Fruit fly (Drosophila melanogaster) whole organism, embryonic: ENCODE data around the gene ImpE1.

ENCODE experiments used
- Adf1 ChIP-seq: fragments of 200-800 bp; sonication (Bioruptor generic); IDR thresholded peaks from 2 replicates; pipeline ENCODE4 v1.3.6; 2022; ENCODE audit warnings: missing biosample characterization, missing genetic modification characterization
- CG10366 ChIP-seq: fragments of 200-800 bp; sonication (Bioruptor generic); IDR thresholded peaks from 2 replicates; pipeline ENCODE4 v1.3.6; 2022; ENCODE audit warnings: missing biosample characterization, missing genetic modification characterization
- CG10462 ChIP-seq: fragments of 200-800 bp; sonication (Bioruptor generic); optimal IDR thresholded peaks from 2 replicates; lab custom pipeline; 2016; ENCODE audit warnings: missing biosample characterization, missing genetic modification characterization
- CG10654 ChIP-seq: fragments of 200-800 bp; sonication (Bioruptor generic); optimal IDR thresholded peaks from 2 replicates; lab custom pipeline; 2016; ENCODE audit warnings: missing biosample characterization, missing genetic modification characterization
- CG11456 ChIP-seq: fragments of 200-800 bp; sonication (Bioruptor generic); IDR thresholded peaks from 3 replicates; pipeline ENCODE4 v1.3.6; 2022; ENCODE audit warnings: missing biosample characterization, missing genetic modification characterization
- CG11504 ChIP-seq: fragments of 200-800 bp; sonication (Bioruptor generic); optimal IDR thresholded peaks from 3 replicates; lab custom pipeline; 2019; ENCODE audit warnings: missing biosample characterization, mild to moderate bottlenecking, missing genetic modification characterization, moderate library complexity
- CG14965 ChIP-seq: fragments of 200-800 bp; sonication (Bioruptor generic); optimal IDR thresholded peaks from 2 replicates; lab custom pipeline; 2016; ENCODE audit warnings: missing biosample characterization, missing genetic modification characterization, borderline replicate concordance
- CG15269 ChIP-seq: fragments of 200-800 bp; sonication (Bioruptor generic); optimal IDR thresholded peaks from 2 replicates; lab custom pipeline; 2018; ENCODE audit warnings: missing biosample characterization, mild to moderate bottlenecking, missing genetic modification characterization, moderate library complexity
- CG30020 ChIP-seq: fragments of 200-800 bp; optimal IDR thresholded peaks from 2 replicates; lab custom pipeline; 2019; ENCODE audit warnings: missing biosample characterization, mild to moderate bottlenecking, missing genetic modification characterization, moderate library complexity
- CG4617 ChIP-seq: fragments of 200-800 bp; sonication (Bioruptor generic); optimal IDR thresholded peaks from 3 replicates; lab custom pipeline; 2016; ENCODE audit warnings: missing biosample characterization, missing genetic modification characterization, borderline replicate concordance
- CG6175 ChIP-seq: fragments of 200-800 bp; sonication (Bioruptor generic); IDR thresholded peaks from 3 replicates; pipeline ENCODE4 v1.3.6; 2022; ENCODE audit warnings: missing biosample characterization, missing genetic modification characterization
- CG7271 ChIP-seq: fragments of 200-800 bp; sonication (Bioruptor generic); optimal IDR thresholded peaks from 2 replicates; lab custom pipeline; 2018; ENCODE audit warnings: missing biosample characterization, mild to moderate bottlenecking, missing genetic modification characterization, moderate library complexity
- CG8281 ChIP-seq: fragments of 200-800 bp; sonication (Bioruptor generic); optimal IDR thresholded peaks from 2 replicates; lab custom pipeline; 2018; ENCODE audit warnings: missing biosample characterization, mild to moderate bottlenecking, missing genetic modification characterization, moderate library complexity
- CG8478 ChIP-seq: fragments of >200 bp; optimal IDR thresholded peaks from 2 replicates; lab custom pipeline; 2018
- CG9932 ChIP-seq: fragments of 200-800 bp; sonication (Bioruptor generic); IDR thresholded peaks from 2 replicates; pipeline ENCODE4 v1.3.6; 2022; ENCODE audit warnings: missing biosample characterization, missing genetic modification characterization
- CTCF ChIP-seq: fragments of 200-800 bp; sonication (Bioruptor generic); optimal IDR thresholded peaks from 2 replicates; lab custom pipeline; 2017; ENCODE audit warnings: missing biosample characterization, mild to moderate bottlenecking, missing genetic modification characterization, moderate library complexity
- Deaf1 ChIP-seq: fragments of 200-800 bp; optimal IDR thresholded peaks from 3 replicates; lab custom pipeline; 2019; ENCODE audit warnings: missing biosample characterization, mild to moderate bottlenecking, missing genetic modification characterization, moderate library complexity
- Dfd ChIP-seq, 2 experiments: fragments of >200 bp; optimal IDR thresholded peaks; 2 replicates each; lab custom pipeline; 2017; ENCODE audit warnings: missing biosample characterization in 2 of 2, missing genetic modification characterization in 2 of 2
- Ets65A ChIP-seq: fragments of 200-800 bp; sonication (Bioruptor generic); peaks from one replicate; lab custom pipeline; 2016; ENCODE audit warnings: missing biosample characterization, missing genetic modification characterization
- Gug ChIP-seq: fragments of 200-800 bp; sonication (Bioruptor generic); IDR thresholded peaks from 4 replicates; pipeline ENCODE4 v1.3.6; 2022; ENCODE audit warnings: missing biosample characterization, missing genetic modification characterization
- Med ChIP-seq: fragments of 200-800 bp; sonication (Bioruptor generic); peaks from one replicate; lab custom pipeline; 2016; ENCODE audit warnings: missing biosample characterization, missing genetic modification characterization, mild to moderate bottlenecking, inconsistent platforms, moderate library complexity
- Sox102F ChIP-seq: fragments of 200-800 bp; sonication (Bioruptor generic); optimal IDR thresholded peaks from 2 replicates; lab custom pipeline; 2018; ENCODE audit warnings: missing biosample characterization, mild to moderate bottlenecking, missing genetic modification characterization, moderate library complexity
- bab2 ChIP-seq: fragments of 200-800 bp; sonication (Bioruptor generic); optimal IDR thresholded peaks from 2 replicates; lab custom pipeline; 2016; ENCODE audit warnings: missing biosample characterization, missing genetic modification characterization
- bbx ChIP-seq: fragments of 200-800 bp; sonication (Bioruptor generic); IDR thresholded peaks from 2 replicates; pipeline ENCODE4 v1.3.6; 2022; ENCODE audit warnings: missing biosample characterization, missing genetic modification characterization; ENCODE audit not compliant: partially characterized antibody
- chinmo ChIP-seq: fragments of 200-800 bp; sonication (Bioruptor generic); IDR thresholded peaks from 4 replicates; pipeline ENCODE4 v1.3.6; 2022; ENCODE audit warnings: missing biosample characterization, missing genetic modification characterization; ENCODE audit not compliant: partially characterized antibody
- da ChIP-seq: fragments of 200-800 bp; sonication (Bioruptor generic); optimal IDR thresholded peaks from 2 replicates; lab custom pipeline; 2016; ENCODE audit warnings: missing biosample characterization, missing genetic modification characterization
- dan ChIP-seq: fragments of 200-800 bp; sonication (Bioruptor generic); IDR thresholded peaks from 2 replicates; pipeline ENCODE4 v1.3.6; 2022; ENCODE audit warnings: missing biosample characterization, missing genetic modification characterization
- dati ChIP-seq: fragments of 200-800 bp; sonication (Bioruptor generic); IDR thresholded peaks from 2 replicates; pipeline ENCODE4 v1.3.6; 2022; ENCODE audit warnings: missing biosample characterization, missing genetic modification characterization
- dimm ChIP-seq: fragments of 200-800 bp; sonication (Bioruptor generic); IDR thresholded peaks from 2 replicates; pipeline ENCODE4 v1.3.6; 2022; ENCODE audit warnings: missing biosample characterization, missing genetic modification characterization
- dpn ChIP-seq, 2 experiments: fragments of 200-800 bp; sonication (Bioruptor generic); optimal IDR thresholded peaks; 3 replicates each; lab custom pipeline; 2016; ENCODE audit warnings: missing biosample characterization in 2 of 2, missing genetic modification characterization in 2 of 2
- dysf ChIP-seq: fragments of 200-800 bp; sonication (Bioruptor generic); IDR thresholded peaks from 3 replicates; pipeline ENCODE4 v1.3.6; 2022; ENCODE audit warnings: missing biosample characterization, missing genetic modification characterization
- klu ChIP-seq: fragments of 200-800 bp; sonication (Bioruptor generic); IDR thresholded peaks from 2 replicates; pipeline ENCODE4 v1.3.6; 2022; ENCODE audit warnings: missing biosample characterization, missing genetic modification characterization
- nau ChIP-seq: fragments of 200-800 bp; sonication (Bioruptor generic); optimal IDR thresholded peaks from 3 replicates; lab custom pipeline; 2017; ENCODE audit warnings: missing biosample characterization, mild to moderate bottlenecking, missing genetic modification characterization, missing genetic modification reagents
- nerfin-1 ChIP-seq: fragments of 200-800 bp; sonication (Bioruptor generic); optimal IDR thresholded peaks from 3 replicates; lab custom pipeline; 2019; ENCODE audit warnings: missing biosample characterization, mild to moderate bottlenecking, missing genetic modification characterization, moderate library complexity
- nom ChIP-seq: fragments of 200-800 bp; sonication (Bioruptor generic); optimal IDR thresholded peaks from 2 replicates; lab custom pipeline; 2017; ENCODE audit warnings: missing biosample characterization, missing genetic modification characterization, mild to moderate bottlenecking, moderate library complexity, missing genetic modification reagents
- rib ChIP-seq: fragments of 200-800 bp; sonication (Bioruptor generic); IDR thresholded peaks from 2 replicates; pipeline ENCODE4 v1.3.6; 2022; ENCODE audit warnings: missing biosample characterization, missing genetic modification characterization
- sens ChIP-seq: fragments of 200-800 bp; sonication (Bioruptor generic); peaks from one replicate; lab custom pipeline; 2016; ENCODE audit warnings: missing biosample characterization, missing genetic modification characterization
- sqz ChIP-seq: fragments of 200-800 bp; sonication (Bioruptor generic); optimal IDR thresholded peaks from 3 replicates; lab custom pipeline; 2018; ENCODE audit warnings: missing biosample characterization, mild to moderate bottlenecking, missing genetic modification characterization
- vvl ChIP-seq: fragments of 200-800 bp; sonication (Bioruptor generic); IDR thresholded peaks from 2 replicates; pipeline ENCODE4 v1.3.6; 2022; ENCODE audit warnings: missing biosample characterization, missing genetic modification characterization
- zen ChIP-seq: fragments of 200-800 bp; sonication (Bioruptor generic); optimal IDR thresholded peaks from 3 replicates; lab custom pipeline; 2018; ENCODE audit warnings: missing biosample characterization, mild to moderate bottlenecking, missing genetic modification characterization, moderate library complexity

The ImpE1 gene

dm6 chr3L:8372035-8372434 lies at the start of gene ImpE1:
TSS of gene ImpE1 (plus strand) at chr3L:8372405.
- TF ChIP-seq Adf1 (GFP tag; lab: Robert Waterston, UW) (peak; percentile 73), nom (GFP tag; lab: Kevin White, UChicago) (peak; percentile 24), Dfd (GFP tag; optimal IDR thresholded peaks at IDR 0.05; lab: Kevin White, UChicago) (peak in 1 of 2 experiments; percentile 89), klu (GFP tag; lab: Robert Waterston, UW) (0 out of 2 replicates have a peak, but pooled peaks have one; percentile 23), CG8281 (tag; lab: Kevin White, UChicago) (no peak), CG9932 (GFP tag; lab: Robert Waterston, UW) (0 out of 2 replicates have a peak, but pooled peaks have one; percentile 16), sens (peak; percentile 14), nerfin-1 (no peak), nau (GFP tag; lab: Kevin White, UChicago) (no peak), vvl (peak; percentile 48; the same call in 1 of the 2 replicates), chinmo (0 out of 4 replicates have a peak, but pooled peaks have one; percentile 72), bbx (GFP tag; lab: Robert Waterston, UW) (0 out of 2 replicates have a peak, but pooled peaks have one; percentile 8), dimm (GFP tag; lab: Robert Waterston, UW) (no peak), CG6175 (GFP tag; lab: Robert Waterston, UW) (peak; percentile 75; the same call in 2 of the 3 replicates), da (no peak), Deaf1 (tag; lab: Kevin White, UChicago) (peak; percentile 80), Ets65A (GFP tag; lab: Kevin White, UChicago) (peak; percentile 35), bab2 (no peak), CG8478 (no peak), CG11504 (tag; lab: Kevin White, UChicago) (peak; percentile 96), CG10654 (GFP tag; lab: Kevin White, UChicago) (no peak), CG11456 (GFP tag; lab: Robert Waterston, UW) (0 out of 3 replicates have a peak, but pooled peaks have one; percentile 5), sqz (GFP tag; lab: Kevin White, UChicago) (no peak)

dm6 chr3L:8323817-8324216 lies 48.4 kb upstream of the ImpE1 start:
- TF ChIP-seq sens: peak; percentile 38
- TF ChIP-seq dpn (GFP tag; optimal IDR thresholded peaks at IDR 0.05; lab: Kevin White, UChicago): no peak
- TF ChIP-seq CG14965 (GFP tag; lab: Kevin White, UChicago): peak; percentile 90
- TF ChIP-seq CTCF (GFP tag; lab: Kevin White, UChicago): peak; percentile 84
- TF ChIP-seq CG30020 (tag; lab: Kevin White, UChicago): no peak

- TF ChIP-seq Gug (GFP tag; lab: Robert Waterston, UW) (no peak), CG10366 (GFP tag; lab: Robert Waterston, UW) (no peak), dysf (GFP tag; lab: Robert Waterston, UW) (no peak), CG15269 (tag; lab: Kevin White, UChicago) (no peak), rib (GFP tag; lab: Robert Waterston, UW) (no peak), Sox102F (GFP tag; lab: Kevin White, UChicago) (no peak), CG10462 (GFP tag; lab: Kevin White, UChicago) (no peak), CG4617 (no peak), zen (tag; lab: Kevin White, UChicago) (no peak), CG7271 (tag; lab: Kevin White, UChicago) (no peak), dati (GFP tag; lab: Robert Waterston, UW) (no peak), Med (GFP tag; lab: Kevin White, UChicago) (no peak), dan (GFP tag; lab: Robert Waterston, UW) (no peak)
Measured at dm6 chr3L:8325559-8325958, 46.6 kb upstream of the ImpE1 start, which contains the start of gene CG34461. TSS of gene CG34461 (plus strand) at chr3L:8325859.
